Worm (Caenorhabditis elegans) whole organism, L2 larva: ENCODE measurements around the gene pkn-1.

Source experiments
- C34F6.9 ChIP-seq: fragments of 150-350 bp; optimal IDR thresholded peaks from 2 replicates; lab custom pipeline; 2014; ENCODE audit warnings: missing biosample characterization, missing genetic modification characterization
- F13H6.1 ChIP-seq: sonication (generic microtip); optimal IDR thresholded peaks from 2 replicates; lab custom pipeline; 2016; ENCODE audit warnings: missing genetic modification characterization, missing compliant biosample characterization
- R02D3.7 ChIP-seq: fragments of 150-350 bp; optimal IDR thresholded peaks from 2 replicates; lab custom pipeline; 2014; ENCODE audit warnings: missing biosample characterization, missing genetic modification characterization
- Y55F3AM.14 ChIP-seq: fragments of 200-800 bp; sonication (Bioruptor generic); optimal IDR thresholded peaks from 2 replicates; lab custom pipeline; 2018; ENCODE audit warnings: mild to moderate bottlenecking, missing genetic modification characterization, missing compliant biosample characterization
- ZK546.5 ChIP-seq: sonication (generic microtip); optimal IDR thresholded peaks from 2 replicates; lab custom pipeline; 2017; ENCODE audit warnings: missing biosample characterization, missing genetic modification characterization
- alr-1 ChIP-seq: fragments of 150-350 bp; optimal IDR thresholded peaks from 2 replicates; lab custom pipeline; 2014; ENCODE audit warnings: missing biosample characterization, missing genetic modification characterization
- aly-2 ChIP-seq: fragments of 150-350 bp; optimal IDR thresholded peaks from 2 replicates; lab custom pipeline; 2014; ENCODE audit warnings: missing biosample characterization, missing genetic modification characterization
- ama-1 ChIP-seq: fragments of 150-350 bp; optimal IDR thresholded peaks from 2 replicates; lab custom pipeline; 2018; ENCODE audit warnings: inconsistent platforms
- blmp-1 ChIP-seq: sonication (generic microtip); optimal IDR thresholded peaks from 2 replicates; lab custom pipeline; 2017; ENCODE audit warnings: missing genetic modification characterization, mild to moderate bottlenecking, missing compliant biosample characterization, antibody characterized with exemption, moderate library complexity; ENCODE audit not compliant: insufficient read depth
- ceh-16 ChIP-seq: fragments of 150-350 bp; optimal IDR thresholded peaks from 2 replicates; lab custom pipeline; 2014; ENCODE audit warnings: missing biosample characterization, missing genetic modification characterization
- ceh-82 ChIP-seq: fragments of 150-350 bp; optimal IDR thresholded peaks from 2 replicates; lab custom pipeline; 2014; ENCODE audit warnings: missing biosample characterization, missing genetic modification characterization
- crh-2 ChIP-seq: sonication (generic microtip); optimal IDR thresholded peaks from 2 replicates; lab custom pipeline; 2017; ENCODE audit warnings: missing biosample characterization, missing genetic modification characterization
- dmd-4 ChIP-seq: sonication (generic microtip); optimal IDR thresholded peaks from 2 replicates; lab custom pipeline; 2017; ENCODE audit warnings: missing biosample characterization, missing genetic modification characterization
- egl-27 ChIP-seq: sonication (generic microtip); optimal IDR thresholded peaks from 3 replicates; lab custom pipeline; 2017; ENCODE audit warnings: missing biosample characterization, missing genetic modification reagents, missing genetic modification characterization
- elt-1 ChIP-seq: fragments of 150-350 bp; optimal IDR thresholded peaks from 2 replicates; lab custom pipeline; 2014; ENCODE audit warnings: missing biosample characterization, missing genetic modification characterization
- elt-3 ChIP-seq: sonication (generic microtip); optimal IDR thresholded peaks from 2 replicates; lab custom pipeline; 2017; ENCODE audit warnings: missing biosample characterization, missing genetic modification characterization
- fos-1 ChIP-seq: fragments of 150-350 bp; optimal IDR thresholded peaks from 2 replicates; lab custom pipeline; 2014; ENCODE audit warnings: missing biosample characterization, missing genetic modification characterization
- gmeb-1 ChIP-seq: fragments of 150-350 bp; optimal IDR thresholded peaks from 2 replicates; lab custom pipeline; 2014; ENCODE audit warnings: missing biosample characterization, missing genetic modification characterization
- lin-11 ChIP-seq: fragments of 150-350 bp; sonication (generic microtip); optimal IDR thresholded peaks from 2 replicates; lab custom pipeline; 2014; ENCODE audit warnings: missing biosample characterization, missing genetic modification characterization, inconsistent platforms, mixed read lengths
- lin-13 ChIP-seq: fragments of 150-350 bp; optimal IDR thresholded peaks from 2 replicates; lab custom pipeline; 2014; ENCODE audit warnings: missing biosample characterization, missing genetic modification reagents, missing genetic modification characterization
- lin-39 ChIP-seq: fragments of 150-350 bp; optimal IDR thresholded peaks from 2 replicates; lab custom pipeline; 2014; ENCODE audit warnings: missing biosample characterization, missing genetic modification reagents, missing genetic modification characterization
- lsy-2 ChIP-seq, 2 experiments: fragments of 150-350 bp in 1 of 2; sonication (generic microtip) in 1 of 2; optimal IDR thresholded peaks; 2 replicates each; lab custom pipeline; 2014 to 2017; ENCODE audit warnings: missing biosample characterization in 2 of 2, missing genetic modification characterization in 2 of 2
- mab-5 ChIP-seq: fragments of 150-350 bp; optimal IDR thresholded peaks from 2 replicates; lab custom pipeline; 2014; ENCODE audit warnings: missing biosample characterization, missing genetic modification characterization
- mbf-1 ChIP-seq: sonication (generic microtip); optimal IDR thresholded peaks from 2 replicates; lab custom pipeline; 2017; ENCODE audit warnings: missing biosample characterization, missing genetic modification characterization
- mdl-1 ChIP-seq, 2 experiments: fragments of 150-350 bp in 1 of 2; sonication (generic microtip) in 1 of 2; optimal IDR thresholded peaks; 2 replicates each; lab custom pipeline; 2017; ENCODE audit warnings: missing biosample characterization in 2 of 2, missing genetic modification characterization in 2 of 2
- nhr-10 ChIP-seq: sonication (generic microtip); optimal IDR thresholded peaks from 2 replicates; lab custom pipeline; 2017; ENCODE audit warnings: missing biosample characterization, missing genetic modification characterization
- nhr-11 ChIP-seq: fragments of 150-350 bp; optimal IDR thresholded peaks from 2 replicates; lab custom pipeline; 2014; ENCODE audit warnings: missing biosample characterization, missing genetic modification characterization
- nhr-12 ChIP-seq: fragments of 150-350 bp; optimal IDR thresholded peaks from 2 replicates; lab custom pipeline; 2014; ENCODE audit warnings: missing biosample characterization, missing genetic modification characterization
- nhr-129 ChIP-seq: fragments of 150-350 bp; optimal IDR thresholded peaks from 2 replicates; lab custom pipeline; 2014; ENCODE audit warnings: missing biosample characterization, missing genetic modification characterization
- nhr-21 ChIP-seq: fragments of 150-350 bp; optimal IDR thresholded peaks from 2 replicates; lab custom pipeline; 2014; ENCODE audit warnings: missing biosample characterization, missing genetic modification characterization
- nhr-23 ChIP-seq: fragments of 150-350 bp; optimal IDR thresholded peaks from 2 replicates; lab custom pipeline; 2014; ENCODE audit warnings: missing biosample characterization, missing genetic modification reagents, missing genetic modification characterization
- nhr-237 ChIP-seq: fragments of 150-350 bp; optimal IDR thresholded peaks from 2 replicates; lab custom pipeline; 2014; ENCODE audit warnings: missing biosample characterization, missing genetic modification characterization
- nhr-25 ChIP-seq: fragments of 150-350 bp; sonication (generic microtip); optimal IDR thresholded peaks from 3 replicates; lab custom pipeline; 2014; ENCODE audit warnings: missing biosample characterization, missing genetic modification characterization
- nhr-6 ChIP-seq: fragments of 150-350 bp; optimal IDR thresholded peaks from 2 replicates; lab custom pipeline; 2014; ENCODE audit warnings: missing biosample characterization, missing genetic modification characterization
- nhr-77 ChIP-seq: fragments of 150-350 bp; optimal IDR thresholded peaks from 2 replicates; lab custom pipeline; 2014; ENCODE audit warnings: missing biosample characterization, missing genetic modification characterization
- peb-1 ChIP-seq: fragments of 150-350 bp; optimal IDR thresholded peaks from 2 replicates; lab custom pipeline; 2014; ENCODE audit warnings: missing biosample characterization, missing genetic modification characterization
- sem-4 ChIP-seq: fragments of 150-350 bp; optimal IDR thresholded peaks from 2 replicates; lab custom pipeline; 2014; ENCODE audit warnings: missing biosample characterization, missing genetic modification reagents, missing genetic modification characterization
- skn-1 ChIP-seq: sonication (generic microtip); optimal IDR thresholded peaks from 2 replicates; lab custom pipeline; 2017; ENCODE audit warnings: missing biosample characterization, missing genetic modification characterization
- sma-3 ChIP-seq: sonication (generic microtip); optimal IDR thresholded peaks from 2 replicates; lab custom pipeline; 2016; ENCODE audit warnings: missing genetic modification reagents, missing genetic modification characterization, missing compliant biosample characterization
- sma-9 ChIP-seq, 2 experiments: fragments of 150-350 bp in 1 of 2; sonication (generic microtip) in 1 of 2; optimal IDR thresholded peaks; 2 replicates each; lab custom pipeline; 2014 to 2016; ENCODE audit warnings: missing genetic modification characterization in 2 of 2, mild to moderate bottlenecking in 1 of 2, missing biosample characterization in 1 of 2, missing compliant biosample characterization in 1 of 2, missing genetic modification reagents in 1 of 2, moderate library complexity in 1 of 2
- snpc-4 ChIP-seq: fragments of 150-350 bp; optimal IDR thresholded peaks from 2 replicates; lab custom pipeline; 2014; ENCODE audit warnings: missing biosample characterization, missing genetic modification characterization
- unc-39 ChIP-seq: fragments of 150-350 bp; optimal IDR thresholded peaks from 2 replicates; lab custom pipeline; 2014; ENCODE audit warnings: missing biosample characterization, missing genetic modification characterization
- unc-55 ChIP-seq: fragments of 150-350 bp; sonication (generic microtip); optimal IDR thresholded peaks from 3 replicates; lab custom pipeline; 2014; ENCODE audit warnings: missing biosample characterization, missing genetic modification reagents, missing genetic modification characterization
- unc-62 ChIP-seq: fragments of 150-350 bp; optimal IDR thresholded peaks from 2 replicates; lab custom pipeline; 2014; ENCODE audit warnings: missing biosample characterization, missing genetic modification reagents, missing genetic modification characterization
- zag-1 ChIP-seq: fragments of 150-350 bp; optimal IDR thresholded peaks from 2 replicates; lab custom pipeline; 2014; ENCODE audit warnings: missing biosample characterization, missing genetic modification characterization
- ztf-1 ChIP-seq: fragments of 200-800 bp; sonication (Bioruptor generic); conservative IDR thresholded peaks from 2 replicates; pipeline ENCODE4 v1.3.6; 2022; ENCODE audit warnings: missing genetic modification characterization, missing compliant biosample characterization
- ztf-11 ChIP-seq: sonication (generic microtip); optimal IDR thresholded peaks from 2 replicates; lab custom pipeline; 2017; ENCODE audit warnings: missing biosample characterization, missing genetic modification characterization
- ztf-4 ChIP-seq: fragments of 150-350 bp; optimal IDR thresholded peaks from 2 replicates; lab custom pipeline; 2014; ENCODE audit warnings: missing biosample characterization, missing genetic modification characterization

pkn-1 gene

DNA sequence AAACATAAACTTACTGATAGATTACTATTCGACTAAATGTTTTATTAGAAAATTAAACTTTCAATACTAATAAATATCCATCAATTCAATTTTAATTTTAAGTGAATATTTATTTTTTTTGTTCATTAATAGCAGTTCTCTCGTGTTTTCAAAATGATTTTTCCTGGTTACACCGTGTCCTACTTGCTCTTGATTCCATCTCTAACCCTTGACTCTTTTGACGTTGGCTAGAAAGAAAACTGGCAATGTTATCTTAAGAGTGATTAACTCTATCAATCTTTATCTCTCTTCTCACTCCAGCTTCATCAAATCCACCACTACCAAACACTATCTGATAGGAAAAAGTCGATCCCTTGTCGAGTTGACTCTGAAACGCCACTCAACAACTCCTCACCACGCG is 15.4 kb downstream of the pkn-1 start, which contains the start of gene acr-8:
Gene acr-8 (plus strand): TSS at position 301 of the 400 bp plus-strand sequence.
- TF ChIP-seq elt-1 (tag; lab: Kevin White, UChicago) = no peak
- no peak for TF ChIP-seq crh-2 (tag; lab: Kevin White, UChicago)
- no peak for TF ChIP-seq nhr-237
- no peak for TF ChIP-seq ceh-16 (tag; lab: Kevin White, UChicago)
- TF ChIP-seq lin-11 (tag; lab: Kevin White, UChicago) = no peak
- TF ChIP-seq elt-3 (tag; lab: Kevin White, UChicago) = no peak
- TF ChIP-seq nhr-23 (tag; lab: Kevin White, UChicago) = no peak
- TF ChIP-seq ceh-82 = no peak
- no peak for TF ChIP-seq egl-27 (tag; lab: Kevin White, UChicago)
- TF ChIP-seq lin-13 (GFP tag; lab: Kevin White, UChicago) = no peak
- no peak for TF ChIP-seq blmp-1 (tag; lab: Kevin White, UChicago)
- TF ChIP-seq C34F6.9 (tag; lab: Kevin White, UChicago) = no peak
- no peak for TF ChIP-seq R02D3.7 (tag; lab: Kevin White, UChicago)
- no peak for TF ChIP-seq zag-1 (tag; lab: Kevin White, UChicago)
- TF ChIP-seq lin-39 (tag; lab: Kevin White, UChicago) = no peak

ce11 chrX:10419743-10420142 is 22.7 kb downstream of the pkn-1 start, which contains the start of gene cdk-11.2:
TSS of gene cdk-11.2 (minus strand) at chrX:10419765.
- TF ChIP-seq elt-3 (tag; lab: Kevin White, UChicago) (no peak), F13H6.1 (tag; lab: Kevin White, UChicago) (peak; percentile 27), ZK546.5 (no peak), unc-39 (tag; lab: Kevin White, UChicago) (no peak), dmd-4 (no peak), zag-1 (tag; lab: Kevin White, UChicago) (no peak), egl-27 (tag; lab: Kevin White, UChicago) (no peak), nhr-12 (tag; lab: Kevin White, UChicago) (no peak), lin-11 (tag; lab: Kevin White, UChicago) (peak; percentile 44), aly-2 (tag; lab: Kevin White, UChicago) (no peak), alr-1 (tag; lab: Kevin White, UChicago) (no peak), ceh-16 (tag; lab: Kevin White, UChicago) (no peak), R02D3.7 (tag; lab: Kevin White, UChicago) (no peak), elt-1 (tag; lab: Kevin White, UChicago) (no peak), sma-3 (GFP tag; lab: Kevin White, UChicago) (peak; percentile 60), nhr-10 (no peak), snpc-4 (tag; lab: Kevin White, UChicago) (peak; percentile 1), nhr-21 (tag; lab: Kevin White, UChicago) (peak; percentile 44), unc-55 (GFP tag; lab: Kevin White, UChicago) (peak; percentile 90), skn-1 (tag; lab: Kevin White, UChicago) (no peak), sma-9 (GFP tag; optimal IDR thresholded peaks at IDR 0.05; lab: Kevin White, UChicago) (peak; percentile 67), sma-9 (tag; optimal IDR thresholded peaks at IDR 0.05; lab: Kevin White, UChicago) (no peak), ama-1 (lab: Kevin White, UChicago) (no peak), ztf-11 (tag; lab: Kevin White, UChicago) (no peak), sem-4 (tag; lab: Kevin White, UChicago) (peak; percentile 49), nhr-23 (tag; lab: Kevin White, UChicago) (no peak), nhr-6 (tag; lab: Kevin White, UChicago) (no peak), lin-13 (GFP tag; lab: Kevin White, UChicago) (peak; percentile 16), mdl-1 (tag; optimal IDR thresholded peaks at IDR 0.05; lab: Kevin White, UChicago) (no peak), fos-1 (tag; lab: Kevin White, UChicago) (peak; percentile 69), lin-39 (tag; lab: Kevin White, UChicago) (no peak), lsy-2 (tag; optimal IDR thresholded peaks at IDR 0.05; lab: Kevin White, UChicago) (peak; percentile 34 to 67), ztf-1 (GFP tag; lab: Robert Waterston, UW) (no peak), nhr-25 (tag; lab: Kevin White, UChicago) (no peak), mab-5 (tag; lab: Kevin White, UChicago) (no peak), nhr-11 (tag; lab: Kevin White, UChicago) (no peak), Y55F3AM.14 (GFP tag; lab: Kevin White, UChicago) (no peak), ztf-4 (tag; lab: Kevin White, UChicago) (no peak), blmp-1 (tag; lab: Kevin White, UChicago) (peak; percentile 8), C34F6.9 (tag; lab: Kevin White, UChicago) (peak; percentile 82), crh-2 (tag; lab: Kevin White, UChicago) (peak; percentile 64), nhr-129 (tag; lab: Kevin White, UChicago) (peak; percentile 86), nhr-237 (no peak), unc-62 (GFP tag; lab: Kevin White, UChicago) (no peak), mbf-1 (tag; lab: Kevin White, UChicago) (no peak), ceh-82 (peak; percentile 6), nhr-77 (no peak), gmeb-1 (tag; lab: Kevin White, UChicago) (no peak), peb-1 (tag; lab: Kevin White, UChicago) (no peak)
